Worm (Caenorhabditis elegans): ENCODE data around the gene C39E9.8.

ce11 chrIV:13108430-13108829 is 29.2 kb downstream of the C39E9.8 start:
- no peak for TF ChIP-seq cnd-1 (tag; optimal IDR thresholded peaks at IDR 0.05)
- TF ChIP-seq nhr-2 (tag; optimal IDR thresholded peaks at IDR 0.05) = no peak
- no peak for TF ChIP-seq lsy-2 (tag; optimal IDR thresholded peaks at IDR 0.05)
- no peak for TF ChIP-seq ceh-39 (tag; optimal IDR thresholded peaks at IDR 0.05)

Measured in whole organism, mixed stage, embryonic.